Worm (Caenorhabditis elegans): ENCODE measurements around the gene Y69A2AR.50.

Gene Y69A2AR.50

DNA sequence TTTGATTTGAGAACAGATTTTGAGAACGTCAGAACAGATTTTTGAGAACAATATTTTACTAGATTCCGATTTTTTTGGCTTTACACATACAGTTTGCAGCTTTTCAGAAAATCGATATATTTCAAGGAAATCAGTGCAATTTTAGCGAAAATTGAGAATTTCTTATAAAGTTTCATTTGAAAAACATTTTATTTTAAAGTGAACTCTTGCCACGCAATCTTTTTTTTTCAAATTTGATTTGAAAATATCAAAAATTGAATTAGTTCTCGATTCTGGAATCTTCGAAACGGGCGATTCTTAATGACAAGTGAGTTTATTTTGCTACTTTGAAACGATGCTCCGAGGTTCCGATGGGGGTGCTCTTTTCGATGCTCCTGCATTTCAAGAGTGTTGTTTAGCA is 9.9 kb downstream of the Y69A2AR.50 start, which contains the start of gene Y69A2AR.51:
Gene Y69A2AR.51 (plus strand): TSS at position 301 of the 400 bp plus-strand sequence.
- TF ChIP-seq blmp-1 (tag; optimal IDR thresholded peaks at IDR 0.05; ENCODE audit: insufficient read depth) (no peak), zag-1 (tag; optimal IDR thresholded peaks at IDR 0.05) (no peak), nhr-12 (tag; optimal IDR thresholded peaks at IDR 0.05) (no peak), ceh-82 (tag; optimal IDR thresholded peaks at IDR 0.05) (no peak), Y55F3AM.14 (GFP tag; optimal IDR thresholded peaks at IDR 0.05) (no peak)

ce11 chrIV:2573122-2573521 is 11.0 kb downstream of the Y69A2AR.50 start:
- TF ChIP-seq ama-1 (optimal IDR thresholded peaks at IDR 0.05): no peak
- TF ChIP-seq lin-11 (tag; optimal IDR thresholded peaks at IDR 0.05): no peak
- TF ChIP-seq nhr-77 (tag; optimal IDR thresholded peaks at IDR 0.05): no peak
- no peak for TF ChIP-seq unc-62 (GFP tag; optimal IDR thresholded peaks at IDR 0.05)
- no peak for TF ChIP-seq lin-13 (GFP tag; optimal IDR thresholded peaks at IDR 0.05)
- no peak for TF ChIP-seq ztf-1 (GFP tag; conservative IDR thresholded peaks at IDR 0.05)
- no peak for TF ChIP-seq mab-5 (tag; optimal IDR thresholded peaks at IDR 0.05)
- no peak for TF ChIP-seq blmp-1 (tag; optimal IDR thresholded peaks at IDR 0.05; ENCODE audit: insufficient read depth)
- no peak for TF ChIP-seq R02D3.7 (tag; optimal IDR thresholded peaks at IDR 0.05)
- TF ChIP-seq nhr-6 (tag; optimal IDR thresholded peaks at IDR 0.05): no peak
- no peak for TF ChIP-seq sem-4 (tag; optimal IDR thresholded peaks at IDR 0.05)
- TF ChIP-seq nhr-10 (tag; optimal IDR thresholded peaks at IDR 0.05): no peak
- TF ChIP-seq unc-55 (GFP tag; optimal IDR thresholded peaks at IDR 0.05): no peak
- no peak for TF ChIP-seq ceh-82 (tag; optimal IDR thresholded peaks at IDR 0.05)
- no peak for TF ChIP-seq nhr-25 (tag; optimal IDR thresholded peaks at IDR 0.05)
- TF ChIP-seq gmeb-1 (tag; optimal IDR thresholded peaks at IDR 0.05): no peak

DNA sequence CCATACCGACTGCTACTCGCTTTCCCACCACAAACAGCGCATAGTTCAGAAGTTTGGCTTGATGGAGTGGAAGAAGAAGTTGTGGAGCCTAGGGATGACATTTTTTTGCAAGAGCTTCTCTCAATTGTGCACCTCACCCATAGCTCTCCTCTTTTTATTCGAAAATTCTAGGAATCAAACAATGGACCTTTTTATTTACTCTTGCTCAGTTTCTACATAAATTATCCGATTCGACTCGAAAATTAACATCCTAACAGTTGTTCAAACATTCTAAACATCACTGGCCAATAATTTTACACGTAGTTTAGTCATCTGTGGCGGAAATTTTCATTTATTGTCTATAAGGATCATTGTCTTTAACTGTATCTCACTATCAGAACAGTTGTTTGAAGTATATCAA is 19.3 kb downstream of the Y69A2AR.50 start, which contains the start of gene nhr-242:
Gene nhr-242 (minus strand): TSS at position 101 of the 400 bp plus-strand sequence.
- TF ChIP-seq dmd-4 (tag; optimal IDR thresholded peaks at IDR 0.05) (no peak), mbf-1 (tag; optimal IDR thresholded peaks at IDR 0.05) (no peak), ceh-16 (tag; optimal IDR thresholded peaks at IDR 0.05) (no peak), elt-1 (tag; optimal IDR thresholded peaks at IDR 0.05) (no peak), nhr-12 (tag; optimal IDR thresholded peaks at IDR 0.05) (no peak), nhr-129 (tag; optimal IDR thresholded peaks at IDR 0.05) (no peak), mab-5 (tag; optimal IDR thresholded peaks at IDR 0.05) (no peak), skn-1 (tag; optimal IDR thresholded peaks at IDR 0.05) (no peak), ztf-11 (tag; optimal IDR thresholded peaks at IDR 0.05) (no peak), lin-39 (tag; optimal IDR thresholded peaks at IDR 0.05) (no peak), blmp-1 (tag; optimal IDR thresholded peaks at IDR 0.05; ENCODE audit: insufficient read depth) (no peak), nhr-10 (tag; optimal IDR thresholded peaks at IDR 0.05) (no peak), elt-3 (tag; optimal IDR thresholded peaks at IDR 0.05) (no peak), R02D3.7 (tag; optimal IDR thresholded peaks at IDR 0.05) (no peak), Y55F3AM.14 (GFP tag; optimal IDR thresholded peaks at IDR 0.05) (no peak), ama-1 (optimal IDR thresholded peaks at IDR 0.05) (no peak), aly-2 (tag; optimal IDR thresholded peaks at IDR 0.05) (no peak), sem-4 (tag; optimal IDR thresholded peaks at IDR 0.05) (no peak), nhr-6 (tag; optimal IDR thresholded peaks at IDR 0.05) (no peak), unc-39 (tag; optimal IDR thresholded peaks at IDR 0.05) (no peak)

DNA sequence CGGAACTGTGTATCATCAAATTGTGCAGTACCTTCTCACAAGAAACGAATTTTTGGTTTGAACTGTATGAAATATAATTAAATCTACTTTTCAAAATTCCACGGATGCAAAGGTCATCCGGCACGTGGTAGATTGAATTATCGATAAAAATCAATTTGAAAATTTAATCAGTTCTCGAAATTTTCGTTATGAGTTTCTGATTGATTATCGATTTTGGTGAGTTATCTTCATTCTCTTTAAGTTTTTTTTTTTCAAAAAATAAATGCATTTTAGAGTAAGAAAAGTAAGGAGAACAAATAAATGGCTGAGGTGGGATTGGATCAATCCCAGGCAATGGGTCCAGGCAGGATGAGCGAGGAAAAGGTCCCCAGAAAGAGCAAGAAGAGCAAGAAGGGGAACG is 35.2 kb downstream of the Y69A2AR.50 start, which contains the start of gene Y69A2AR.47:
Gene Y69A2AR.47 (plus strand): TSS at position 301 of the 400 bp plus-strand sequence.
- TF ChIP-seq nhr-6 (tag; optimal IDR thresholded peaks at IDR 0.05) (no peak), sma-9 (GFP tag; optimal IDR thresholded peaks at IDR 0.05) (no peak), sma-9 (tag; optimal IDR thresholded peaks at IDR 0.05) (no peak), unc-55 (GFP tag; optimal IDR thresholded peaks at IDR 0.05) (no peak), sem-4 (tag; optimal IDR thresholded peaks at IDR 0.05) (no peak), elt-3 (tag; optimal IDR thresholded peaks at IDR 0.05) (no peak), ztf-1 (GFP tag; conservative IDR thresholded peaks at IDR 0.05) (no peak), ceh-82 (tag; optimal IDR thresholded peaks at IDR 0.05) (no peak), dmd-4 (tag; optimal IDR thresholded peaks at IDR 0.05) (no peak), egl-27 (tag; optimal IDR thresholded peaks at IDR 0.05) (no peak), snpc-4 (tag; optimal IDR thresholded peaks at IDR 0.05) (no peak), lin-13 (GFP tag; optimal IDR thresholded peaks at IDR 0.05) (no peak), mab-5 (tag; optimal IDR thresholded peaks at IDR 0.05) (no peak)

- TF ChIP-seq elt-3 (tag; optimal IDR thresholded peaks at IDR 0.05) (no peak), nhr-25 (tag; optimal IDR thresholded peaks at IDR 0.05) (peak; percentile 78), F13H6.1 (tag; optimal IDR thresholded peaks at IDR 0.05) (peak; percentile 83), ztf-11 (tag; optimal IDR thresholded peaks at IDR 0.05) (no peak), nhr-6 (tag; optimal IDR thresholded peaks at IDR 0.05) (peak; percentile 45), nhr-12 (tag; optimal IDR thresholded peaks at IDR 0.05) (no peak), mbf-1 (tag; optimal IDR thresholded peaks at IDR 0.05) (no peak), alr-1 (tag; optimal IDR thresholded peaks at IDR 0.05) (no peak), lin-13 (GFP tag; optimal IDR thresholded peaks at IDR 0.05) (peak; percentile 80), C34F6.9 (tag; optimal IDR thresholded peaks at IDR 0.05) (peak; percentile 95), sma-3 (GFP tag; optimal IDR thresholded peaks at IDR 0.05) (peak; percentile 78), nhr-21 (tag; optimal IDR thresholded peaks at IDR 0.05) (peak; percentile 72), gmeb-1 (tag; optimal IDR thresholded peaks at IDR 0.05) (peak; percentile 67), ceh-16 (tag; optimal IDR thresholded peaks at IDR 0.05) (no peak), ztf-4 (tag; optimal IDR thresholded peaks at IDR 0.05) (no peak), sem-4 (tag; optimal IDR thresholded peaks at IDR 0.05) (peak; percentile 59), R02D3.7 (tag; optimal IDR thresholded peaks at IDR 0.05) (no peak), zag-1 (tag; optimal IDR thresholded peaks at IDR 0.05) (peak; percentile 79), lin-11 (tag; optimal IDR thresholded peaks at IDR 0.05) (no peak), snpc-4 (tag; optimal IDR thresholded peaks at IDR 0.05) (peak; percentile 51), nhr-23 (tag; optimal IDR thresholded peaks at IDR 0.05) (no peak), crh-2 (tag; optimal IDR thresholded peaks at IDR 0.05) (peak; percentile 87), skn-1 (tag; optimal IDR thresholded peaks at IDR 0.05) (no peak), lsy-2 (tag; optimal IDR thresholded peaks at IDR 0.05) (peak; percentile 54 to 88)
These were observed 37.5 kb downstream of the Y69A2AR.50 start for ce11 chrIV:2599634-2600033.
